Fruit fly (Drosophila melanogaster): ENCODE measurements around the gene Or74a.
A peak's percentile ranks its signal among the peaks of the same experiment; 100 is the strongest.

- TF ChIP-seq EcR (GFP tag; optimal IDR thresholded peaks at IDR 0.05) (no peak), CG9948 (tag; optimal IDR thresholded peaks at IDR 0.05) (no peak), CG12605 (GFP tag; IDR thresholded peaks at IDR 0.05) (no peak), gl (tag; optimal IDR thresholded peaks at IDR 0.05) (no peak), CG8301 (tag; optimal IDR thresholded peaks at IDR 0.05) (no peak), Pif1A (GFP tag; optimal IDR thresholded peaks at IDR 0.05) (no peak), Snoo (tag; optimal IDR thresholded peaks at IDR 0.05) (no peak), D1 (tag; optimal IDR thresholded peaks at IDR 0.05) (no peak), CG14655 (GFP tag; optimal IDR thresholded peaks at IDR 0.05) (peak; percentile 21), CG32121 (GFP tag; IDR thresholded peaks at IDR 0.05) (no peak), CG34367 (tag; optimal IDR thresholded peaks at IDR 0.05) (no peak), CG13204 (GFP tag; optimal IDR thresholded peaks at IDR 0.05) (no peak), CG17806 (tag; optimal IDR thresholded peaks at IDR 0.05) (no peak)
Measured at dm6 chr3L:17310509-17310908, 18.5 kb downstream of the Or74a start.
